Worm (Caenorhabditis elegans): ENCODE results near the gene D1022.9.

DNA sequence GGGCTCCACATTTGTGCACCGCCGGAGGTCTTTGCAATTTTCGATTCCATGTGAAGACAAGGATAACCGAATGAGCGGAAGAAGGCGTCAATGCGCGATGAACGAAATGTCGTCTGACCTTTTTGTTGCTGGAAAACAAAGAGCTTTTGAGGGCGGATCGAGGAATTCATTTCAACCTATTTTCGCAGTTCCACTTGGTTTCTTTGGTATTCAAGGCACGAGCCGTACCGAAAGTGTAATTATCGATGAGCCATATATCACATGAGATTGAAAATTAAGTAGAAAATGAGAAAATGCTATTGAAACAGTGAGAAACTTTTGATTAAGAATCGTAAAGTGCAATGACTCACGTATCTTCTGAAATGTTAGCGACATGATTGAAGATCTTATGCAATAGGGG lies 29.7 kb upstream of the D1022.9 start, which contains the start of gene glb-9:
- TF ChIP-seq unc-62 (GFP tag; optimal IDR thresholded peaks at IDR 0.05 in 1 of 2) = no peak
- TF ChIP-seq unc-62 (tag; optimal IDR thresholded peaks at IDR 0.05) = no peak
- no peak for TF ChIP-seq nhr-237 (tag; optimal IDR thresholded peaks at IDR 0.05)
- no peak for TF ChIP-seq skn-1 (tag; optimal IDR thresholded peaks at IDR 0.05)
- TF ChIP-seq nhr-111 (GFP tag; optimal IDR thresholded peaks at IDR 0.05) = no peak
- no peak for TF ChIP-seq dmd-9 (GFP tag; IDR thresholded peaks at IDR 0.05)
- no peak for TF ChIP-seq nhr-25 (tag; optimal IDR thresholded peaks at IDR 0.05; ENCODE audit: borderline replicate concordance, insufficient read depth)
- TF ChIP-seq ZK546.5 (tag; optimal IDR thresholded peaks at IDR 0.05) = no peak
- TF ChIP-seq aly-2 (tag; optimal IDR thresholded peaks at IDR 0.05) = no peak
- no peak for TF ChIP-seq mdl-1 (tag; optimal IDR thresholded peaks at IDR 0.05)
- TF ChIP-seq lir-3 (tag; optimal IDR thresholded peaks at IDR 0.05) = no peak

Data from whole organism, L4 larva.